Fruit fly (Drosophila melanogaster) whole organism, embryonic: ENCODE measurements around the gene AlkB.

Experiments used
- Aef1 ChIP-seq: fragments of 200-800 bp; sonication (Bioruptor generic); IDR thresholded peaks from 3 replicates; pipeline ENCODE4 v1.3.6; 2022; ENCODE audit warnings: missing biosample characterization, missing genetic modification characterization
- BEAF-32 ChIP-seq: fragments of 200-800 bp; sonication (Bioruptor generic); optimal IDR thresholded peaks from 3 replicates; lab custom pipeline; 2017; ENCODE audit warnings: missing biosample characterization, missing genetic modification characterization, mild to moderate bottlenecking, moderate library complexity, missing genetic modification reagents
- CG6175 ChIP-seq: fragments of 200-800 bp; sonication (Bioruptor generic); IDR thresholded peaks from 3 replicates; pipeline ENCODE4 v1.3.6; 2022; ENCODE audit warnings: missing biosample characterization, missing genetic modification characterization
- zen ChIP-seq: fragments of 200-800 bp; sonication (Bioruptor generic); optimal IDR thresholded peaks from 3 replicates; lab custom pipeline; 2018; ENCODE audit warnings: missing biosample characterization, mild to moderate bottlenecking, missing genetic modification characterization, moderate library complexity

DNA sequence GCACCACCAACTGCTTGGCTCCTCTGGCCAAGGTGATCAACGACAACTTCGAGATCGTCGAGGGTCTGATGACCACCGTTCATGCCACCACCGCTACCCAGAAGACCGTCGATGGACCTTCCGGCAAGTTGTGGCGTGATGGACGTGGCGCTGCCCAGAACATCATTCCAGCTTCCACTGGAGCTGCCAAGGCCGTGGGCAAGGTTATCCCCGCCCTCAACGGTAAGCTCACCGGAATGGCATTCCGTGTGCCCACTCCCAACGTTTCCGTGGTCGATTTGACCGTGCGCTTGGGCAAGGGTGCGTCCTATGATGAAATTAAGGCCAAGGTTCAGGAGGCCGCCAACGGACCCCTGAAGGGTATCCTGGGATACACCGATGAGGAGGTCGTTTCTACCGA is 9.5 kb upstream of the AlkB start:
- no peak for TF ChIP-seq CG6175 (GFP tag; lab: Robert Waterston, UW)
- TF ChIP-seq BEAF-32 (GFP tag; lab: Kevin White, UChicago), result no peak
- TF ChIP-seq zen (tag; lab: Kevin White, UChicago), result no peak
- no peak for TF ChIP-seq Aef1
